Worm (Caenorhabditis elegans): ENCODE data around the gene Y73F8A.20.

Gene Y73F8A.20

ce11 chrIV:15378160-15378559 lies at the start of gene Y73F8A.20:
Gene Y73F8A.20 (plus strand): TSS chrIV:15378460.
- TF ChIP-seq lin-13 (tag; optimal IDR thresholded peaks at IDR 0.05): no peak
- no peak for TF ChIP-seq nhr-76 (tag; optimal IDR thresholded peaks at IDR 0.05)
- no peak for TF ChIP-seq mep-1 (tag; optimal IDR thresholded peaks at IDR 0.05)
- no peak for TF ChIP-seq flh-1 (GFP tag; optimal IDR thresholded peaks at IDR 0.05)
- no peak for TF ChIP-seq ceh-39 (tag; optimal IDR thresholded peaks at IDR 0.05)
- TF ChIP-seq lin-32 (GFP tag; optimal IDR thresholded peaks at IDR 0.05): no peak
- TF ChIP-seq cnd-1 (tag; optimal IDR thresholded peaks at IDR 0.05): no peak
- no peak for TF ChIP-seq elt-3 (tag; optimal IDR thresholded peaks at IDR 0.05)
- TF ChIP-seq ceh-43 (GFP tag; optimal IDR thresholded peaks at IDR 0.05): no peak
- no peak for TF ChIP-seq mab-5 (tag; optimal IDR thresholded peaks at IDR 0.05)
- TF ChIP-seq unc-120 (tag; optimal IDR thresholded peaks at IDR 0.05; ENCODE audit: poor library complexity, severe bottlenecking): no peak
- no peak for TF ChIP-seq unc-62 (GFP tag; optimal IDR thresholded peaks at IDR 0.05)
- TF ChIP-seq ces-1 (GFP tag; optimal IDR thresholded peaks at IDR 0.05): no peak
- no peak for TF ChIP-seq mls-2 (tag; optimal IDR thresholded peaks at IDR 0.05)
- no peak for TF ChIP-seq nhr-12 (tag; optimal IDR thresholded peaks at IDR 0.05)
- no peak for TF ChIP-seq sptf-1 (tag; optimal IDR thresholded peaks at IDR 0.05)
- TF ChIP-seq unc-39 (tag; optimal IDR thresholded peaks at IDR 0.05): no peak

ce11 chrIV:15336778-15337177 lies 41.5 kb upstream of the Y73F8A.20 start, which contains the start of gene irld-59:
Gene irld-59 (plus strand): TSS chrIV:15337078.
- TF ChIP-seq sptf-1 (tag; optimal IDR thresholded peaks at IDR 0.05) (no peak), unc-39 (tag; optimal IDR thresholded peaks at IDR 0.05) (no peak), mls-2 (tag; optimal IDR thresholded peaks at IDR 0.05) (no peak), mep-1 (tag; optimal IDR thresholded peaks at IDR 0.05) (no peak), ceh-83 (GFP tag; optimal IDR thresholded peaks at IDR 0.05) (no peak), elt-1 (tag; optimal IDR thresholded peaks at IDR 0.05; ENCODE audit: borderline replicate concordance, insufficient read depth) (no peak), unc-62 (GFP tag; optimal IDR thresholded peaks at IDR 0.05) (no peak), tbx-8 (GFP tag; optimal IDR thresholded peaks at IDR 0.05) (no peak), lin-32 (GFP tag; optimal IDR thresholded peaks at IDR 0.05) (no peak), mab-5 (tag; optimal IDR thresholded peaks at IDR 0.05) (no peak), ces-1 (GFP tag; optimal IDR thresholded peaks at IDR 0.05) (no peak), ztf-11 (tag; optimal IDR thresholded peaks at IDR 0.05) (no peak), drap-1 (GFP tag; optimal IDR thresholded peaks at IDR 0.05) (no peak), hlh-1 (tag; optimal IDR thresholded peaks at IDR 0.05) (no peak), cnd-1 (tag; optimal IDR thresholded peaks at IDR 0.05) (no peak), flh-1 (GFP tag; optimal IDR thresholded peaks at IDR 0.05) (no peak), ham-2 (GFP tag; optimal IDR thresholded peaks at IDR 0.05) (no peak), lin-13 (tag; optimal IDR thresholded peaks at IDR 0.05) (no peak)

ce11 chrIV:15361244-15361643 lies 17.0 kb upstream of the Y73F8A.20 start, which contains the start of gene cpna-4:
Gene cpna-4 (plus strand): TSS chrIV:15361544.
- no peak for TF ChIP-seq hlh-1 (tag; optimal IDR thresholded peaks at IDR 0.05)
- TF ChIP-seq sptf-1 (tag; optimal IDR thresholded peaks at IDR 0.05): no peak
- no peak for TF ChIP-seq nhr-237 (tag; optimal IDR thresholded peaks at IDR 0.05)
- no peak for TF ChIP-seq elt-3 (tag; optimal IDR thresholded peaks at IDR 0.05)
- no peak for TF ChIP-seq ceh-39 (tag; optimal IDR thresholded peaks at IDR 0.05)
- no peak for TF ChIP-seq zip-8 (tag; optimal IDR thresholded peaks at IDR 0.05)
- no peak for TF ChIP-seq nhr-28 (tag; optimal IDR thresholded peaks at IDR 0.05)
- no peak for TF ChIP-seq ceh-83 (GFP tag; optimal IDR thresholded peaks at IDR 0.05)
- TF ChIP-seq cnd-1 (tag; optimal IDR thresholded peaks at IDR 0.05): no peak
- no peak for TF ChIP-seq mab-5 (tag; optimal IDR thresholded peaks at IDR 0.05)
- no peak for TF ChIP-seq ham-2 (GFP tag; optimal IDR thresholded peaks at IDR 0.05)
- no peak for TF ChIP-seq mep-1 (tag; optimal IDR thresholded peaks at IDR 0.05)
- TF ChIP-seq elt-1 (tag; optimal IDR thresholded peaks at IDR 0.05; ENCODE audit: borderline replicate concordance, insufficient read depth): no peak
- no peak for TF ChIP-seq sem-2 (GFP tag; optimal IDR thresholded peaks at IDR 0.05)
- no peak for TF ChIP-seq nhr-76 (tag; optimal IDR thresholded peaks at IDR 0.05)
- TF ChIP-seq unc-39 (tag; optimal IDR thresholded peaks at IDR 0.05): no peak
- TF ChIP-seq M03D4.4 (tag; optimal IDR thresholded peaks at IDR 0.05): no peak
- no peak for TF ChIP-seq ces-1 (GFP tag; optimal IDR thresholded peaks at IDR 0.05)

ce11 chrIV:15361884-15362283 lies 16.4 kb upstream of the Y73F8A.20 start:
- TF ChIP-seq nhr-237 (tag; optimal IDR thresholded peaks at IDR 0.05) (no peak), unc-62 (GFP tag; optimal IDR thresholded peaks at IDR 0.05) (no peak), flh-1 (GFP tag; optimal IDR thresholded peaks at IDR 0.05) (no peak), sptf-1 (tag; optimal IDR thresholded peaks at IDR 0.05) (no peak), blmp-1 (tag; optimal IDR thresholded peaks at IDR 0.05) (no peak), cnd-1 (tag; optimal IDR thresholded peaks at IDR 0.05) (no peak), ces-1 (GFP tag; optimal IDR thresholded peaks at IDR 0.05) (no peak), unc-120 (tag; optimal IDR thresholded peaks at IDR 0.05; ENCODE audit: poor library complexity, severe bottlenecking) (no peak), elt-3 (tag; optimal IDR thresholded peaks at IDR 0.05) (no peak), M03D4.4 (tag; optimal IDR thresholded peaks at IDR 0.05) (no peak), mls-2 (tag; optimal IDR thresholded peaks at IDR 0.05) (no peak), lin-13 (tag; optimal IDR thresholded peaks at IDR 0.05) (no peak)
